Worm (Caenorhabditis elegans) whole organism, late embryonic: ENCODE data around the gene erp-44.2.

ENCODE experiments used
- C08G9.2 ChIP-seq: sonication (generic microtip); optimal IDR thresholded peaks from 2 replicates; lab custom pipeline; 2016; ENCODE audit warnings: mild to moderate bottlenecking, missing genetic modification characterization, moderate library complexity, missing compliant biosample characterization
- F13H6.1 ChIP-seq: sonication (generic microtip); optimal IDR thresholded peaks from 2 replicates; lab custom pipeline; 2016; ENCODE audit warnings: missing genetic modification characterization, missing compliant biosample characterization
- ama-1 ChIP-seq: fragments of 150-350 bp; optimal IDR thresholded peaks from 2 replicates; lab custom pipeline; 2014
- gmeb-2 ChIP-seq: sonication (generic microtip); optimal IDR thresholded peaks from 2 replicates; lab custom pipeline; 2016; ENCODE audit warnings: missing genetic modification characterization, inconsistent platforms, missing compliant biosample characterization
- lim-6 ChIP-seq: sonication (generic microtip); optimal IDR thresholded peaks from 2 replicates; lab custom pipeline; 2016; ENCODE audit warnings: missing genetic modification characterization, missing compliant biosample characterization
- npax-4 ChIP-seq: sonication (generic microtip); optimal IDR thresholded peaks from 2 replicates; lab custom pipeline; 2016; ENCODE audit warnings: missing genetic modification characterization, missing compliant biosample characterization
- pha-4 ChIP-seq: fragments of 150-350 bp; optimal IDR thresholded peaks from 2 replicates; lab custom pipeline; 2018; ENCODE audit warnings: missing biosample characterization, missing genetic modification reagents, missing genetic modification characterization
- sdc-2 ChIP-seq: sonication (generic microtip); optimal IDR thresholded peaks from 2 replicates; lab custom pipeline; 2016; ENCODE audit warnings: missing genotype, missing genetic modification characterization, missing compliant biosample characterization

DNA sequence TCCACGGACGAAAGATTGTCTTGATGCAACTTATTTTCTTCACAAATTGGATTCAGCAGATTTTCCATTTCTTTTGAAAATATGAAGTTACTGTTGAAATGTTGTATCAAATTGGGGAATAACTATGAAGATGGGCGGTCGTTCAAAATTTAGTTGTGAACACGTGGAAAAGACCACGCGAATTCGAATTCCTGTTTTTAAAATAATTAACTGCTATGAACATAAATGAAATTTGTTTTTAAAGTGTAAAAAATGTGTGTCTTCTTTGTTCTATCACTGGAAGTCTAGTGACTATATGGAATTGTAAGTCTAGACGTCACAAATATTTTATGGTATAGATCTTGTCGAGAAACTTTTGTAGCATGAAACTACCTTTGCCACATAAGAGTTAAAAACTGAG, 4.0 kb upstream of the erp-44.2 start, which contains the start of gene C06A6.7:
- TF ChIP-seq ama-1 (lab: Kevin White, UChicago) (no peak), C08G9.2 (tag; lab: Kevin White, UChicago) (no peak), sdc-2 (tag; lab: Kevin White, UChicago) (no peak), gmeb-2 (no peak), lim-6 (tag; lab: Kevin White, UChicago) (no peak), F13H6.1 (tag; lab: Kevin White, UChicago) (no peak), npax-4 (tag; lab: Kevin White, UChicago) (no peak), pha-4 (tag; lab: Kevin White, UChicago) (no peak)
